Worm (Caenorhabditis elegans) whole organism, L2 larva: ENCODE results near the gene nlp-30.

Source experiments
- C34F6.9 ChIP-seq: fragments of 150-350 bp; optimal IDR thresholded peaks from 2 replicates; lab custom pipeline; 2014; ENCODE audit warnings: missing biosample characterization, missing genetic modification characterization
- F13H6.1 ChIP-seq: sonication (generic microtip); optimal IDR thresholded peaks from 2 replicates; lab custom pipeline; 2016; ENCODE audit warnings: missing genetic modification characterization, missing compliant biosample characterization
- R02D3.7 ChIP-seq: fragments of 150-350 bp; optimal IDR thresholded peaks from 2 replicates; lab custom pipeline; 2014; ENCODE audit warnings: missing biosample characterization, missing genetic modification characterization
- ZK546.5 ChIP-seq: sonication (generic microtip); optimal IDR thresholded peaks from 2 replicates; lab custom pipeline; 2017; ENCODE audit warnings: missing biosample characterization, missing genetic modification characterization
- alr-1 ChIP-seq: fragments of 150-350 bp; optimal IDR thresholded peaks from 2 replicates; lab custom pipeline; 2014; ENCODE audit warnings: missing biosample characterization, missing genetic modification characterization
- aly-2 ChIP-seq: fragments of 150-350 bp; optimal IDR thresholded peaks from 2 replicates; lab custom pipeline; 2014; ENCODE audit warnings: missing biosample characterization, missing genetic modification characterization
- blmp-1 ChIP-seq: sonication (generic microtip); optimal IDR thresholded peaks from 2 replicates; lab custom pipeline; 2017; ENCODE audit warnings: missing genetic modification characterization, mild to moderate bottlenecking, missing compliant biosample characterization, antibody characterized with exemption, moderate library complexity; ENCODE audit not compliant: insufficient read depth
- ceh-82 ChIP-seq: fragments of 150-350 bp; optimal IDR thresholded peaks from 2 replicates; lab custom pipeline; 2014; ENCODE audit warnings: missing biosample characterization, missing genetic modification characterization
- dmd-4 ChIP-seq: sonication (generic microtip); optimal IDR thresholded peaks from 2 replicates; lab custom pipeline; 2017; ENCODE audit warnings: missing biosample characterization, missing genetic modification characterization
- elt-3 ChIP-seq: sonication (generic microtip); optimal IDR thresholded peaks from 2 replicates; lab custom pipeline; 2017; ENCODE audit warnings: missing biosample characterization, missing genetic modification characterization
- gmeb-1 ChIP-seq: fragments of 150-350 bp; optimal IDR thresholded peaks from 2 replicates; lab custom pipeline; 2014; ENCODE audit warnings: missing biosample characterization, missing genetic modification characterization
- lin-11 ChIP-seq: fragments of 150-350 bp; sonication (generic microtip); optimal IDR thresholded peaks from 2 replicates; lab custom pipeline; 2014; ENCODE audit warnings: missing biosample characterization, missing genetic modification characterization, inconsistent platforms, mixed read lengths
- lin-13 ChIP-seq: fragments of 150-350 bp; optimal IDR thresholded peaks from 2 replicates; lab custom pipeline; 2014; ENCODE audit warnings: missing biosample characterization, missing genetic modification reagents, missing genetic modification characterization
- lin-39 ChIP-seq: fragments of 150-350 bp; optimal IDR thresholded peaks from 2 replicates; lab custom pipeline; 2014; ENCODE audit warnings: missing biosample characterization, missing genetic modification reagents, missing genetic modification characterization
- mab-5 ChIP-seq: fragments of 150-350 bp; optimal IDR thresholded peaks from 2 replicates; lab custom pipeline; 2014; ENCODE audit warnings: missing biosample characterization, missing genetic modification characterization
- mbf-1 ChIP-seq: sonication (generic microtip); optimal IDR thresholded peaks from 2 replicates; lab custom pipeline; 2017; ENCODE audit warnings: missing biosample characterization, missing genetic modification characterization
- mdl-1 ChIP-seq, 2 experiments: fragments of 150-350 bp in 1 of 2; sonication (generic microtip) in 1 of 2; optimal IDR thresholded peaks; 2 replicates each; lab custom pipeline; 2017; ENCODE audit warnings: missing biosample characterization in 2 of 2, missing genetic modification characterization in 2 of 2
- nhr-11 ChIP-seq: fragments of 150-350 bp; optimal IDR thresholded peaks from 2 replicates; lab custom pipeline; 2014; ENCODE audit warnings: missing biosample characterization, missing genetic modification characterization
- nhr-12 ChIP-seq: fragments of 150-350 bp; optimal IDR thresholded peaks from 2 replicates; lab custom pipeline; 2014; ENCODE audit warnings: missing biosample characterization, missing genetic modification characterization
- nhr-129 ChIP-seq: fragments of 150-350 bp; optimal IDR thresholded peaks from 2 replicates; lab custom pipeline; 2014; ENCODE audit warnings: missing biosample characterization, missing genetic modification characterization
- nhr-21 ChIP-seq: fragments of 150-350 bp; optimal IDR thresholded peaks from 2 replicates; lab custom pipeline; 2014; ENCODE audit warnings: missing biosample characterization, missing genetic modification characterization
- nhr-23 ChIP-seq: fragments of 150-350 bp; optimal IDR thresholded peaks from 2 replicates; lab custom pipeline; 2014; ENCODE audit warnings: missing biosample characterization, missing genetic modification reagents, missing genetic modification characterization
- nhr-6 ChIP-seq: fragments of 150-350 bp; optimal IDR thresholded peaks from 2 replicates; lab custom pipeline; 2014; ENCODE audit warnings: missing biosample characterization, missing genetic modification characterization
- peb-1 ChIP-seq: fragments of 150-350 bp; optimal IDR thresholded peaks from 2 replicates; lab custom pipeline; 2014; ENCODE audit warnings: missing biosample characterization, missing genetic modification characterization
- sem-4 ChIP-seq: fragments of 150-350 bp; optimal IDR thresholded peaks from 2 replicates; lab custom pipeline; 2014; ENCODE audit warnings: missing biosample characterization, missing genetic modification reagents, missing genetic modification characterization
- skn-1 ChIP-seq: sonication (generic microtip); optimal IDR thresholded peaks from 2 replicates; lab custom pipeline; 2017; ENCODE audit warnings: missing biosample characterization, missing genetic modification characterization
- sma-3 ChIP-seq: sonication (generic microtip); optimal IDR thresholded peaks from 2 replicates; lab custom pipeline; 2016; ENCODE audit warnings: missing genetic modification reagents, missing genetic modification characterization, missing compliant biosample characterization
- sma-9 ChIP-seq, 2 experiments: fragments of 150-350 bp in 1 of 2; sonication (generic microtip) in 1 of 2; optimal IDR thresholded peaks; 2 replicates each; lab custom pipeline; 2014 to 2016; ENCODE audit warnings: missing genetic modification characterization in 2 of 2, mild to moderate bottlenecking in 1 of 2, missing biosample characterization in 1 of 2, missing compliant biosample characterization in 1 of 2, missing genetic modification reagents in 1 of 2, moderate library complexity in 1 of 2
- unc-39 ChIP-seq: fragments of 150-350 bp; optimal IDR thresholded peaks from 2 replicates; lab custom pipeline; 2014; ENCODE audit warnings: missing biosample characterization, missing genetic modification characterization
- zag-1 ChIP-seq: fragments of 150-350 bp; optimal IDR thresholded peaks from 2 replicates; lab custom pipeline; 2014; ENCODE audit warnings: missing biosample characterization, missing genetic modification characterization
- ztf-1 ChIP-seq: fragments of 200-800 bp; sonication (Bioruptor generic); conservative IDR thresholded peaks from 2 replicates; pipeline ENCODE4 v1.3.6; 2022; ENCODE audit warnings: missing genetic modification characterization, missing compliant biosample characterization
- ztf-11 ChIP-seq: sonication (generic microtip); optimal IDR thresholded peaks from 2 replicates; lab custom pipeline; 2017; ENCODE audit warnings: missing biosample characterization, missing genetic modification characterization
- ztf-4 ChIP-seq: fragments of 150-350 bp; optimal IDR thresholded peaks from 2 replicates; lab custom pipeline; 2014; ENCODE audit warnings: missing biosample characterization, missing genetic modification characterization

nlp-30 gene

ce11 chrV:4005219-4005618 is 23.4 kb downstream of the nlp-30 start, which contains the start of gene srh-8:
TSS of gene srh-8 (plus strand) at chrV:4005519.
- no peak for TF ChIP-seq nhr-6 (tag; lab: Kevin White, UChicago)

- no peak for TF ChIP-seq ztf-1 (GFP tag; lab: Robert Waterston, UW)
- TF ChIP-seq elt-3 (tag; lab: Kevin White, UChicago) = no peak
- TF ChIP-seq aly-2 (tag; lab: Kevin White, UChicago) = no peak
Observed at ce11 chrV:4007927-4008326, 26.1 kb downstream of the nlp-30 start, which contains the start of gene srh-7. TSS of gene srh-7 (plus strand) at chrV:4008227.

- TF ChIP-seq nhr-129 (tag; lab: Kevin White, UChicago) (no peak), mbf-1 (tag; lab: Kevin White, UChicago) (no peak), ztf-4 (tag; lab: Kevin White, UChicago) (no peak), sma-9 (GFP tag; optimal IDR thresholded peaks at IDR 0.05; lab: Kevin White, UChicago) (no peak), sma-9 (tag; optimal IDR thresholded peaks at IDR 0.05; lab: Kevin White, UChicago) (no peak), peb-1 (no peak), nhr-11 (no peak), F13H6.1 (no peak), dmd-4 (no peak), blmp-1 (no peak), unc-39 (tag; lab: Kevin White, UChicago) (no peak), lin-39 (no peak), nhr-23 (tag; lab: Kevin White, UChicago) (no peak), nhr-12 (tag; lab: Kevin White, UChicago) (no peak)
Observed at ce11 chrV:4010170-4010569, 28.4 kb downstream of the nlp-30 start, which contains the start of gene srh-4. TSS of gene srh-4 (plus strand) at chrV:4010470.

ce11 chrV:4016780-4017179 is 35.0 kb downstream of the nlp-30 start, which contains the start of gene srw-89:
TSS of gene srw-89 (plus strand) at chrV:4017080.
- TF ChIP-seq zag-1 (tag; lab: Kevin White, UChicago) = no peak

- no peak for TF ChIP-seq lin-39
- TF ChIP-seq ZK546.5 = no peak
- TF ChIP-seq sem-4 (tag; lab: Kevin White, UChicago) = no peak
- no peak for TF ChIP-seq ztf-11 (tag; lab: Kevin White, UChicago)
- no peak for TF ChIP-seq lin-13 (GFP tag; lab: Kevin White, UChicago)
- no peak for TF ChIP-seq blmp-1
- TF ChIP-seq mab-5 (tag; lab: Kevin White, UChicago) = no peak
- no peak for TF ChIP-seq unc-39 (tag; lab: Kevin White, UChicago)
- no peak for TF ChIP-seq ztf-1 (GFP tag; lab: Robert Waterston, UW)
Observed at ce11 chrV:4018591-4018990, 36.8 kb downstream of the nlp-30 start.

ce11 chrV:4019188-4019587 is 37.4 kb downstream of the nlp-30 start, which contains the start of gene K09D9.3:
TSS of gene K09D9.3 (plus strand) at chrV:4019488.
- TF ChIP-seq dmd-4 = no peak
- TF ChIP-seq ceh-82 = no peak
- no peak for TF ChIP-seq nhr-6 (tag; lab: Kevin White, UChicago)
- no peak for TF ChIP-seq skn-1 (tag; lab: Kevin White, UChicago)
- TF ChIP-seq C34F6.9 (tag; lab: Kevin White, UChicago) = no peak
- no peak for TF ChIP-seq nhr-129 (tag; lab: Kevin White, UChicago)
- TF ChIP-seq nhr-11 = no peak
- TF ChIP-seq mbf-1 (tag; lab: Kevin White, UChicago) = no peak
- no peak for TF ChIP-seq alr-1 (tag; lab: Kevin White, UChicago)
- no peak for TF ChIP-seq sma-9 (GFP tag; optimal IDR thresholded peaks at IDR 0.05; lab: Kevin White, UChicago)
- TF ChIP-seq sma-9 (tag; optimal IDR thresholded peaks at IDR 0.05; lab: Kevin White, UChicago) = no peak
- no peak for TF ChIP-seq R02D3.7 (tag; lab: Kevin White, UChicago)
- no peak for TF ChIP-seq nhr-21 (tag; lab: Kevin White, UChicago)
- TF ChIP-seq gmeb-1 (tag; lab: Kevin White, UChicago) = no peak
- no peak for TF ChIP-seq mab-5 (tag; lab: Kevin White, UChicago)
- TF ChIP-seq, all 48 proteins: peak for 0

ce11 chrV:4021776-4022175 is 40.0 kb downstream of the nlp-30 start, which contains the start of gene K09D9.14:
TSS of gene K09D9.14 (minus strand) at chrV:4021876.
- TF ChIP-seq lin-11 (tag; lab: Kevin White, UChicago) = no peak
- no peak for TF ChIP-seq mdl-1 (tag; optimal IDR thresholded peaks at IDR 0.05; lab: Kevin White, UChicago)
- TF ChIP-seq sma-3 (GFP tag; lab: Kevin White, UChicago) = no peak
- no peak for TF ChIP-seq elt-3 (tag; lab: Kevin White, UChicago)
- TF ChIP-seq R02D3.7 (tag; lab: Kevin White, UChicago) = no peak
- no peak for TF ChIP-seq sem-4 (tag; lab: Kevin White, UChicago)
